Worm (Caenorhabditis elegans): Measurements from ENCODE around the gene R08A2.7.

- TF ChIP-seq zim-3 (tag; optimal IDR thresholded peaks at IDR 0.05), result no peak
- no peak for TF ChIP-seq ama-1 (optimal IDR thresholded peaks at IDR 0.05)
- no peak for TF ChIP-seq ama-1 (GFP tag; optimal IDR thresholded peaks at IDR 0.05)
Observed at ce11 chrV:14698005-14698404, 25.1 kb upstream of the R08A2.7 start.
